Worm (Caenorhabditis elegans) whole organism, mixed stage, embryonic: Measurements from ENCODE around the gene Y44A6D.5.

Source experiments
- M03D4.4 ChIP-seq: sonication (generic microtip); optimal IDR thresholded peaks from 2 replicates; lab custom pipeline; 2017; ENCODE audit warnings: mild to moderate bottlenecking, missing genetic modification characterization, missing compliant biosample characterization
- drap-1 ChIP-seq: fragments of 200-800 bp; sonication (Bioruptor generic); optimal IDR thresholded peaks from 3 replicates; lab custom pipeline; 2018; ENCODE audit warnings: mild to moderate bottlenecking, missing genetic modification characterization, missing compliant biosample characterization
- elt-1 ChIP-seq: sonication (generic microtip); optimal IDR thresholded peaks from 2 replicates; lab custom pipeline; 2017; ENCODE audit warnings: missing genetic modification characterization, mild to moderate bottlenecking, missing compliant biosample characterization, antibody characterized with exemption, moderate library complexity, borderline replicate concordance; ENCODE audit not compliant: insufficient read depth
- elt-3 ChIP-seq: fragments of 150-350 bp; optimal IDR thresholded peaks from 2 replicates; lab custom pipeline; 2014; ENCODE audit warnings: missing biosample characterization, missing genetic modification characterization
- lin-13 ChIP-seq: fragments of 150-350 bp; optimal IDR thresholded peaks from 2 replicates; lab custom pipeline; 2014; ENCODE audit warnings: missing biosample characterization, missing genetic modification characterization
- pha-4 ChIP-seq: fragments of 150-350 bp; optimal IDR thresholded peaks from 2 replicates; lab custom pipeline; 2018; ENCODE audit warnings: missing biosample characterization, missing genetic modification reagents, missing genetic modification characterization
- unc-39 ChIP-seq: fragments of 150-350 bp; optimal IDR thresholded peaks from 2 replicates; lab custom pipeline; 2014; ENCODE audit warnings: missing biosample characterization, missing genetic modification characterization
- ztf-11 ChIP-seq: fragments of 150-350 bp; optimal IDR thresholded peaks from 2 replicates; lab custom pipeline; 2014; ENCODE audit warnings: missing biosample characterization, missing genetic modification characterization

ce11 chrV:20830409-20830808 is 27.6 kb upstream of the Y44A6D.5 start:
- TF ChIP-seq drap-1 (GFP tag; lab: Kevin White, UChicago) = no peak
- TF ChIP-seq ztf-11 (tag; lab: Kevin White, UChicago) = no peak
- no peak for TF ChIP-seq pha-4
- no peak for TF ChIP-seq elt-1
- TF ChIP-seq M03D4.4 (tag; lab: Kevin White, UChicago) = no peak
- TF ChIP-seq elt-3 (tag; lab: Kevin White, UChicago) = no peak
- TF ChIP-seq lin-13 (tag; lab: Kevin White, UChicago) = no peak
- no peak for TF ChIP-seq unc-39 (tag; lab: Kevin White, UChicago)
